Worm (Caenorhabditis elegans) whole organism, young adult: Measurements from ENCODE around the gene F19G12.1.

ENCODE experiments used
- B0336.3 ChIP-seq: fragments of 200-800 bp; sonication (Bioruptor generic); IDR thresholded peaks from 2 replicates; pipeline ENCODE4 v1.3.6; 2022; ENCODE audit warnings: missing genetic modification characterization, missing compliant biosample characterization
- C17E4.6 ChIP-seq: fragments of 200-800 bp; sonication (Bioruptor generic); IDR thresholded peaks from 2 replicates; pipeline ENCODE4 v1.3.6; 2022; ENCODE audit warnings: missing genetic modification reagents, missing genetic modification characterization, missing compliant biosample characterization
- F22D6.2 ChIP-seq: sonication (generic microtip); optimal IDR thresholded peaks from 2 replicates; lab custom pipeline; 2016; ENCODE audit warnings: mild to moderate bottlenecking, missing genetic modification characterization, missing compliant biosample characterization
- F55B11.4 ChIP-seq: sonication (generic microtip); optimal IDR thresholded peaks from 2 replicates; lab custom pipeline; 2016; ENCODE audit warnings: missing compliant biosample characterization, missing genetic modification characterization, borderline replicate concordance; ENCODE audit not compliant: insufficient read depth
- K11D2.4 ChIP-seq: fragments of 200-800 bp; sonication (Bioruptor generic); IDR thresholded peaks from 2 replicates; pipeline ENCODE4 v1.3.6; 2022; ENCODE audit warnings: missing genetic modification reagents, missing genetic modification characterization, missing compliant biosample characterization
- T26A5.8 ChIP-seq: sonication (generic microtip); optimal IDR thresholded peaks from 2 replicates; lab custom pipeline; 2016; ENCODE audit warnings: missing genetic modification characterization, missing compliant biosample characterization
- ZK185.1 ChIP-seq: sonication (generic microtip); optimal IDR thresholded peaks from 2 replicates; lab custom pipeline; 2016; ENCODE audit warnings: mild to moderate bottlenecking, missing genetic modification characterization, missing compliant biosample characterization; ENCODE audit not compliant: poor library complexity, severe bottlenecking
- ama-1 ChIP-seq, 3 experiments: fragments of 150-350 bp in 1 of 3; sonication (generic microtip) in 2 of 3; optimal IDR thresholded peaks; 2 replicates each; lab custom pipeline; 2014 to 2018; ENCODE audit warnings: missing biosample characterization in 2 of 3, missing genetic modification characterization in 2 of 3, missing genetic modification reagents in 2 of 3
- attf-3 ChIP-seq: fragments of 200-800 bp; sonication (Bioruptor generic); conservative IDR thresholded peaks from 2 replicates; pipeline ENCODE4 v1.3.6; 2022; ENCODE audit warnings: missing genetic modification reagents, missing genetic modification characterization, missing compliant biosample characterization
- bed-1 ChIP-seq: fragments of 200-800 bp; sonication (Bioruptor generic); IDR thresholded peaks from 2 replicates; pipeline ENCODE4 v1.3.6; 2022; ENCODE audit warnings: missing genetic modification reagents, missing genetic modification characterization, missing compliant biosample characterization
- cebp-1 ChIP-seq, 2 experiments: fragments of 200-800 bp in 1 of 2; sonication (Bioruptor generic) in 1 of 2; sonication (generic microtip) in 1 of 2; IDR thresholded peaks in 1 of 2; optimal IDR thresholded peaks in 1 of 2; 2 replicates each; pipeline versions ENCODE4 v1.3.6 to Lab custom; 2017 to 2022; ENCODE audit warnings: missing compliant biosample characterization in 2 of 2, missing genetic modification characterization in 2 of 2, mild to moderate bottlenecking in 1 of 2, missing genetic modification reagents in 1 of 2, moderate library complexity in 1 of 2
- cebp-2 ChIP-seq: fragments of 200-800 bp; sonication (Bioruptor generic); IDR thresholded peaks from 2 replicates; pipeline ENCODE4 v1.3.6; 2022; ENCODE audit warnings: missing genetic modification characterization, missing compliant biosample characterization
- ceh-91 ChIP-seq: fragments of 200-800 bp; sonication (Bioruptor generic); IDR thresholded peaks from 2 replicates; pipeline ENCODE4 v1.3.6; 2022; ENCODE audit warnings: missing genetic modification reagents, missing genetic modification characterization, missing compliant biosample characterization
- chd-7 ChIP-seq: sonication (generic microtip); optimal IDR thresholded peaks from 2 replicates; lab custom pipeline; 2016; ENCODE audit warnings: mild to moderate bottlenecking, missing genetic modification characterization, moderate library complexity, missing compliant biosample characterization
- dox-1 ChIP-seq: fragments of 200-800 bp; sonication (Bioruptor generic); IDR thresholded peaks from 2 replicates; pipeline ENCODE4 v1.3.6; 2022; ENCODE audit warnings: missing genetic modification reagents, missing genetic modification characterization, missing compliant biosample characterization
- egrh-3 ChIP-seq: fragments of 200-800 bp; sonication (Bioruptor generic); IDR thresholded peaks from 2 replicates; pipeline ENCODE4 v1.3.6; 2022; ENCODE audit warnings: missing genetic modification reagents, missing genetic modification characterization, missing compliant biosample characterization
- hmg-1.2 ChIP-seq: fragments of 200-800 bp; sonication (Bioruptor generic); IDR thresholded peaks from 2 replicates; pipeline ENCODE4 v1.3.6; 2022; ENCODE audit warnings: missing genetic modification reagents, missing genetic modification characterization, missing compliant biosample characterization
- hmg-20 ChIP-seq: fragments of 200-800 bp; sonication (Bioruptor generic); IDR thresholded peaks from 2 replicates; pipeline ENCODE4 v1.3.6; 2022; ENCODE audit warnings: missing genetic modification reagents, missing genetic modification characterization, missing compliant biosample characterization
- lag-1 ChIP-seq: fragments of 200-800 bp; sonication (Bioruptor generic); IDR thresholded peaks from 2 replicates; pipeline ENCODE4 v1.3.6; 2022; ENCODE audit warnings: missing genetic modification reagents, missing genetic modification characterization, missing compliant biosample characterization
- lin-26 ChIP-seq: fragments of 200-800 bp; sonication (Bioruptor generic); IDR thresholded peaks from 2 replicates; pipeline ENCODE4 v1.3.6; 2022; ENCODE audit warnings: missing genetic modification reagents, missing genetic modification characterization, missing compliant biosample characterization
- lin-35 ChIP-seq, 3 experiments: fragments of 150-350 bp in 2 of 3; sonication (generic microtip) in 1 of 3; optimal IDR thresholded peaks; 2 replicates each; lab custom pipeline; 2014 to 2018; ENCODE audit warnings: missing biosample characterization in 3 of 3, missing genetic modification characterization in 3 of 3, missing genetic modification reagents in 3 of 3
- lin-40 ChIP-seq: sonication (generic microtip); optimal IDR thresholded peaks from 2 replicates; lab custom pipeline; 2016; ENCODE audit warnings: missing genetic modification characterization, mild to moderate bottlenecking, missing compliant biosample characterization, missing genotype, missing genetic modification reagents
- lin-54 ChIP-seq: fragments of 200-800 bp; sonication (Bioruptor generic); optimal IDR thresholded peaks from 2 replicates; lab custom pipeline; 2018; ENCODE audit warnings: mild to moderate bottlenecking, missing genetic modification characterization, missing compliant biosample characterization
- madf-10 ChIP-seq: sonication (generic microtip); optimal IDR thresholded peaks from 2 replicates; lab custom pipeline; 2016; ENCODE audit warnings: mild to moderate bottlenecking, missing genetic modification characterization, missing compliant biosample characterization
- madf-3 ChIP-seq: fragments of 200-800 bp; sonication (Bioruptor generic); IDR thresholded peaks from 2 replicates; pipeline ENCODE4 v1.3.6; 2022; ENCODE audit warnings: missing genetic modification reagents, missing genetic modification characterization, missing compliant biosample characterization
- nfya-1 ChIP-seq: sonication (generic microtip); optimal IDR thresholded peaks from 2 replicates; lab custom pipeline; 2017; ENCODE audit warnings: antibody characterized with exemption, missing compliant biosample characterization, missing genetic modification characterization, borderline replicate concordance; ENCODE audit not compliant: insufficient read depth
- nfyb-1 ChIP-seq: fragments of 200-800 bp; sonication (Bioruptor generic); IDR thresholded peaks from 2 replicates; pipeline ENCODE4 v1.3.6; 2022; ENCODE audit warnings: missing genetic modification reagents, missing genetic modification characterization, missing compliant biosample characterization
- nhr-120 ChIP-seq: fragments of 200-800 bp; sonication (Bioruptor generic); IDR thresholded peaks from 2 replicates; pipeline ENCODE4 v1.3.6; 2022; ENCODE audit warnings: missing genetic modification characterization, missing compliant biosample characterization
- nhr-27 ChIP-seq: fragments of 200-800 bp; sonication (Bioruptor generic); optimal IDR thresholded peaks from 2 replicates; lab custom pipeline; 2018; ENCODE audit warnings: mild to moderate bottlenecking, missing genetic modification characterization, moderate library complexity, missing compliant biosample characterization
- pbrm-1 ChIP-seq: fragments of 200-800 bp; sonication (Bioruptor generic); IDR thresholded peaks from 2 replicates; pipeline ENCODE4 v1.3.6; 2022; ENCODE audit warnings: missing genetic modification reagents, missing genetic modification characterization, missing compliant biosample characterization
- repo-1 ChIP-seq: sonication (generic microtip); optimal IDR thresholded peaks from 2 replicates; lab custom pipeline; 2017; ENCODE audit warnings: mild to moderate bottlenecking, missing genetic modification characterization, missing compliant biosample characterization
- snpc-1.3 ChIP-seq: sonication (generic microtip); optimal IDR thresholded peaks from 2 replicates; lab custom pipeline; 2017; ENCODE audit warnings: missing genetic modification characterization, mild to moderate bottlenecking, missing compliant biosample characterization, antibody characterized with exemption, moderate library complexity, missing genotype, missing genetic modification reagents; ENCODE audit not compliant: insufficient read depth
- tlf-1 ChIP-seq: fragments of 200-800 bp; sonication (Bioruptor generic); optimal IDR thresholded peaks from 2 replicates; lab custom pipeline; 2018; ENCODE audit warnings: mild to moderate bottlenecking, missing genetic modification characterization, missing compliant biosample characterization
- unc-130 ChIP-seq: sonication (generic microtip); optimal IDR thresholded peaks from 2 replicates; lab custom pipeline; 2016; ENCODE audit warnings: missing genetic modification reagents, missing genetic modification characterization, missing compliant biosample characterization
- xnd-1 ChIP-seq: sonication (generic microtip); optimal IDR thresholded peaks from 2 replicates; lab custom pipeline; 2016; ENCODE audit warnings: missing genotype, missing genetic modification reagents, missing genetic modification characterization, missing compliant biosample characterization
- zfh-2 ChIP-seq: fragments of 200-800 bp; sonication (Bioruptor generic); conservative IDR thresholded peaks from 2 replicates; pipeline ENCODE4 v1.3.6; 2022; ENCODE audit warnings: missing genetic modification reagents, missing genetic modification characterization, missing compliant biosample characterization
- ztf-18 ChIP-seq: sonication (generic microtip); optimal IDR thresholded peaks from 2 replicates; lab custom pipeline; 2016; ENCODE audit warnings: missing genotype, mild to moderate bottlenecking, missing genetic modification characterization, missing compliant biosample characterization
- ztf-22 ChIP-seq: fragments of 200-800 bp; sonication (Bioruptor generic); optimal IDR thresholded peaks from 2 replicates; lab custom pipeline; 2018; ENCODE audit warnings: mild to moderate bottlenecking, missing genetic modification characterization, moderate library complexity, missing compliant biosample characterization
- ztf-6 ChIP-seq: fragments of 200-800 bp; sonication (Bioruptor generic); IDR thresholded peaks from 2 replicates; pipeline ENCODE4 v1.3.6; 2022; ENCODE audit warnings: missing genetic modification reagents, missing genetic modification characterization, missing compliant biosample characterization

The F19G12.1 gene

DNA sequence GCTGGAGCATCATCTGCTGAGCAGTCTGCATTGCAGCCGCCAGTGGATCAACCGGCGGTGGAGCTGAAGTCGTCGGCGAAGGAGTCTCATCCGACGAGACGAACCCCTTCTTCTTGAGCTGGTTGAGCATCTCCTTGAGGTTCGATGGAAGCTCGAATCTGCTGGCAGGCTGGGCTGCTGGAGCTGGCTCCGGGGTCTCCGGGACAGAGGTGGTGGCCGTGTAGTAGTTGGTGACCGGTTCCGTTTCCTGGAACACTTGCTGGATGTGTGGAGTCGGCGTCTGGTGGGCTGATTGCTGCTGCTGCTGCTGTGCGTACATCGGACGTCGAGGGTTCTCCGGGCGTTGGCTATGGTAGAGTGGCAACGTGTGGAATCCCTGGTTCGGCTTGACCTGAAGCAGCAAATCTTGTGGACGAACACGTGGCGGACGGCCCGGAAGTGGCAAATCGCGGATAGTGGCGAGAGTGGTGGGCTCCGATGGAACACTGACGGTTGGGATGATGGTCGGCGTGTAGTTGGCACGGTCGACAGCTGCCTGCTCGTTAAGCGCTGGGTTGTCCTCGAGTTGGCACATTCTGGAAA lies 10.9 kb downstream of the F19G12.1 start:
- TF ChIP-seq zfh-2 (GFP tag; lab: Robert Waterston, UW) (peak; percentile 79), egrh-3 (peak; percentile 79; the same call in 1 of the 2 replicates), cebp-2 (GFP tag; lab: Robert Waterston, UW) (no peak)

DNA sequence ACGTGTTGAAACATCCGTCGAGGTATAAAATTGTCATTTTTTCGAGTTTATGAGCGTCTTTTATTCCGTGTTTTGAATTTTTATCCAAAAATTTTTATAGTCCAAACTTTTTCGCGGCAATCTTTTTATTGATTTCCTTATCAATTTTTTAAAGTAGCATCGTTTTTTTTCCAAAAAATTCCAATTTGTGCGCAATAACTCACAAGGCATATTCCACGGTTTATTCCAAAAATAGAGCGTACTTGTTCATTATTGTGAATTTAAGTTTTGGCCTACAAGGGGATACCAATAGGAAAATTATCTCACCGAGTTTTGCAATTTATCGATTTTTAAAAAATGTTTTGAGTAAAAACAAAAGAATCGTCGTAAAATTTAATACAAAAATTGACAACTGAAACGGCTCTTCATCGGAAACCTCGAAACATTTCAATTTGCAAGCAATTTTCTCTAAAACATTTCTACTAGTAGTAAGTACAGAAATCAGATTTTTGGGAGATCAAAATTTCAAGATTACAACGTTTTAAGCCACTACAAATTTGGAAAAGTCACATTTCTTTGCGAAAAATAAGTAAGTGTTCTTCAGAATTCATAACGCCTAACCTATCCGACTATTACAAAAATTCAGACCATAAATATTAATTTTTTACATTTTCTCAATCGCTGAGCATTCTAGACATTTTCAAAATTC lies 12.9 kb downstream of the F19G12.1 start:
- TF ChIP-seq hmg-1.2 (GFP tag; lab: Robert Waterston, UW), result 0 out of 2 replicates have a peak, but pooled peaks have one; percentile 9
- TF ChIP-seq nhr-27 (tag; lab: Kevin White, UChicago), result no peak
- no peak for TF ChIP-seq T26A5.8 (tag; lab: Kevin White, UChicago)
- no peak for TF ChIP-seq chd-7 (tag; lab: Kevin White, UChicago)
- peak in 1 of 3 experiments; percentile 53 for TF ChIP-seq lin-35 (GFP tag; optimal IDR thresholded peaks at IDR 0.05; lab: Kevin White, UChicago)
- TF ChIP-seq C17E4.6 (GFP tag; lab: Robert Waterston, UW), result no peak
- TF ChIP-seq lin-40, result peak; percentile 41
- no peak for TF ChIP-seq snpc-1.3 (tag; lab: Kevin White, UChicago)
- no peak for TF ChIP-seq xnd-1 (tag; lab: Kevin White, UChicago)

DNA sequence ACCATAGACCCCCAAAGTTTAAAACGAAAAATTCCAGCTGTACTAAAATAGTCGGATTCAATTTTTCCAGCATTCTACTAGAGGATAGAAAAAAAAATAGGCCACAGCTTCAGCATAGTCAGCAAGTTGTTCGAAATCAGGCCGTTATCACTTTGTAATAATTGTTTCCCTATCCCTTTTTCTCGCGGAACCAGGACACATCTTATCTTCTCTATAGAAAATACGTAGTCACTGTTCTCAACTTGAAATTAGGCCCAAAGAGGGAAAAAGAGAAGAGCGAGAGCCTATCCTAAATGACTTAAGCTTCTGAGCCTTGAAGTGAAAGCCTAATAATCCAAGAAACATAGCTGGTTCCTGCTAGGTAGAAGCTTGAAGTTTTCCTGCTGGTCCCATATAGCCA lies 14.9 kb downstream of the F19G12.1 start:
- TF ChIP-seq ZK185.1 (tag; lab: Kevin White, UChicago) (peak; percentile 44), B0336.3 (peak; percentile 36; the same call in 1 of the 2 replicates), hmg-20 (GFP tag; lab: Robert Waterston, UW) (0 out of 2 replicates have a peak, but pooled peaks have one; percentile 36), lin-40 (peak; percentile 22), madf-10 (tag; lab: Kevin White, UChicago) (peak; percentile 25), dox-1 (GFP tag; lab: Robert Waterston, UW) (0 out of 2 replicates have a peak, but pooled peaks have one; percentile 16), ama-1 (optimal IDR thresholded peaks at IDR 0.05; lab: Kevin White, UChicago) (peak; percentile 76), ama-1 (GFP tag; optimal IDR thresholded peaks at IDR 0.05; lab: Kevin White, UChicago) (no peak), lag-1 (GFP tag; lab: Robert Waterston, UW) (0 out of 2 replicates have a peak, but pooled peaks have one; percentile 11), nfyb-1 (GFP tag; lab: Robert Waterston, UW) (peak; percentile 62; the same call in 1 of the 2 replicates), attf-3 (GFP tag; lab: Robert Waterston, UW) (no peak), repo-1 (peak; percentile 17), lin-54 (GFP tag; lab: Kevin White, UChicago) (peak; percentile 13), ztf-18 (tag; lab: Kevin White, UChicago) (no peak), cebp-1 (GFP tag; IDR thresholded peaks at IDR 0.05; lab: Robert Waterston, UW) (no peak), cebp-1 (tag; optimal IDR thresholded peaks at IDR 0.05; lab: Kevin White, UChicago) (no peak), pbrm-1 (GFP tag; lab: Robert Waterston, UW) (peak; percentile 31; the same call in 1 of the 2 replicates), tlf-1 (peak; percentile 33), ztf-22 (no peak), K11D2.4 (GFP tag; lab: Robert Waterston, UW) (peak; percentile 26; the same call in 1 of the 2 replicates), hmg-1.2 (GFP tag; lab: Robert Waterston, UW) (peak; percentile 25; the same call in 1 of the 2 replicates)

DNA sequence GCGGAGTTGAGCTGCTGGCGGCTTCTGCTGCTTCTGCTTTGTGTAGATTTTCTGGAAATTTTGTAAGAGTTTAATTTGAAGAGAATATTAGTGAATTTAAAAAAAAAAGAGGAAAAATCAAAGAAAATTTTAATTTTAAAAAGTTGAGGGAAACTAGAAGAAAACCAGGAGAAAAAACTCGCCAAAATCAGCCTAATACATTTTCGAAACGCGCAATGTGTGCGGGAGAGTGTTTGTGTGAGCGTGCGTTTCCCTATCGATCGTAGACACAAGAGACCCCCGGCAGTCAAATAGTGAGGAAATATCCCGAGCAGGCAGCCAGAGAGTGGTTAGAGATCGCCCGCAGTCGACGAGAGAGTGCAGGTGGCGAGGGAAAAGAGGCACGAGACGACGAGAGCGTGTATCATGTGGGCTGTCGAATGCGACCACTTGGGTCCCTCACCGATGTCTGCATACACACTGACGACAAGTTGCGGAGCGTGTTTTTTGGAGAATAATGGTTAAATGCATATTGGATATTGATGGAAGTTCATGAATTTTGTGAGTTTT lies 15.9 kb downstream of the F19G12.1 start, which contains the start of gene zfp-3:
Gene zfp-3, minus strand, starts transcription at position 51 of the 549 bp plus-strand sequence.
- peak; percentile 20 for TF ChIP-seq F22D6.2
- no peak for TF ChIP-seq ceh-91 (GFP tag; lab: Robert Waterston, UW)
- TF ChIP-seq bed-1 (GFP tag; lab: Robert Waterston, UW), result no peak
- TF ChIP-seq lin-35 (GFP tag; optimal IDR thresholded peaks at IDR 0.05; lab: Kevin White, UChicago), result peak in 1 of 3 experiments; percentile 76
- TF ChIP-seq nfya-1 (tag; lab: Kevin White, UChicago), result no peak
- no peak for TF ChIP-seq ztf-6 (GFP tag; lab: Robert Waterston, UW)
- TF ChIP-seq F55B11.4 (tag; lab: Kevin White, UChicago), result no peak
- TF ChIP-seq nhr-120, result no peak
- no peak for TF ChIP-seq madf-3 (GFP tag; lab: Robert Waterston, UW)
- 0 out of 2 replicates have a peak, but pooled peaks have one; percentile 45 for TF ChIP-seq cebp-1 (GFP tag; IDR thresholded peaks at IDR 0.05; lab: Robert Waterston, UW)
- TF ChIP-seq cebp-1 (tag; optimal IDR thresholded peaks at IDR 0.05; lab: Kevin White, UChicago), result no peak
- no peak for TF ChIP-seq unc-130
- TF ChIP-seq lin-26, result peak; percentile 59
